Worm (Caenorhabditis elegans): ENCODE results near the gene Y54G9A.7.

- TF ChIP-seq sea-2 (GFP tag; IDR thresholded peaks at IDR 0.05) (no peak), madf-3 (GFP tag; IDR thresholded peaks at IDR 0.05) (no peak), efl-1 (GFP tag; optimal IDR thresholded peaks at IDR 0.05) (no peak), ama-1 (optimal IDR thresholded peaks at IDR 0.05) (no peak), ama-1 (GFP tag; optimal IDR thresholded peaks at IDR 0.05) (no peak), nhr-90 (tag; optimal IDR thresholded peaks at IDR 0.05) (no peak), somi-1 (GFP tag; optimal IDR thresholded peaks at IDR 0.05) (no peak), T07F8.4 (tag; optimal IDR thresholded peaks at IDR 0.05) (no peak), ets-4 (GFP tag; optimal IDR thresholded peaks at IDR 0.05) (no peak), ztf-22 (GFP tag; optimal IDR thresholded peaks at IDR 0.05) (no peak), snpc-1.1 (tag; optimal IDR thresholded peaks at IDR 0.05; ENCODE audit: insufficient read depth) (no peak), lin-26 (GFP tag; IDR thresholded peaks at IDR 0.05) (no peak), pha-4 (tag; optimal IDR thresholded peaks at IDR 0.05) (no peak)
These were observed 14.0 kb downstream of the Y54G9A.7 start for ce11 chrII:13711493-13712055.

Data from whole organism, young adult.